Worm (Caenorhabditis elegans) whole organism, L4/young adult: ENCODE data around the gene Y41C4A.22.

Source experiments
- dao-5 ChIP-seq: sonication (generic microtip); optimal IDR thresholded peaks from 2 replicates; lab custom pipeline; 2016; ENCODE audit warnings: missing genotype, missing genetic modification characterization, moderate library complexity, missing compliant biosample characterization
- him-1 ChIP-seq: sonication (generic microtip); optimal IDR thresholded peaks from 2 replicates; lab custom pipeline; 2016; ENCODE audit warnings: missing genotype, missing genetic modification reagents, missing genetic modification characterization, missing compliant biosample characterization

DNA sequence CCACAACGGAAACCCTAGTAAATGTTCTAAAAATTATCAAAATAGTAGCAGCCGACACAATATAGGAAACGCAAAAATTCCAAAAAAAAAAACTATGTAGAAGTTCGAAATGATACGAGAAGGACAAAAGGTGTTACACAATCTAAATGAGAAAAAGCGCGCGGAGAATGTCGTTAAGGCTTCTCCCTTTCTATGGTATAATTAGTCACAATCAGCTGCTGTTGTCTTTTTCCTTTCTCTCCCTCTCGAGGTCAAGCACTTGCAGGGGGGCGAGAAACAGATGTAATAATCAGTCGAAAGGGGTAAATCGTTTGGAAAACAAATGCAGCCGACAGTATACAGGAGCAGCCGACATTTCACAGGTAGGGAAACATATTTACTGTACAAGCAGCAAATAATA lies 36.4 kb downstream of the Y41C4A.22 start:
- TF ChIP-seq dao-5 (tag; lab: Kevin White, UChicago) (no peak), him-1 (no peak)
